Fruit fly (Drosophila melanogaster) whole organism, embryonic: ENCODE data around the gene CG15044.
A peak's percentile ranks its signal among the peaks of the same experiment; 100 is the strongest.

Experiments
- ATbp ChIP-seq: fragments of 200-800 bp; sonication (Bioruptor generic); optimal IDR thresholded peaks from 2 replicates; lab custom pipeline; 2017; ENCODE audit warnings: missing biosample characterization, mild to moderate bottlenecking, missing genetic modification characterization, missing genetic modification reagents
- B-H2 ChIP-seq: fragments of 200-800 bp; sonication (Bioruptor generic); optimal IDR thresholded peaks from 2 replicates; lab custom pipeline; 2018; ENCODE audit warnings: missing biosample characterization, mild to moderate bottlenecking, missing genetic modification characterization
- CG1024 ChIP-seq: fragments of 200-800 bp; sonication (Bioruptor generic); IDR thresholded peaks from 2 replicates; pipeline ENCODE4 v1.3.6; 2022; ENCODE audit warnings: missing biosample characterization, missing genetic modification characterization
- CG12236 ChIP-seq: fragments of 200-800 bp; sonication (Bioruptor generic); optimal IDR thresholded peaks from 2 replicates; lab custom pipeline; 2016; ENCODE audit warnings: missing biosample characterization, missing genetic modification characterization
- CG12391 ChIP-seq: fragments of 200-800 bp; sonication (Bioruptor generic); optimal IDR thresholded peaks from 3 replicates; lab custom pipeline; 2018; ENCODE audit warnings: missing biosample characterization, mild to moderate bottlenecking, missing genetic modification characterization, moderate library complexity
- CG13424 ChIP-seq: fragments of 200-800 bp; sonication (Bioruptor generic); optimal IDR thresholded peaks from 2 replicates; lab custom pipeline; 2019; ENCODE audit warnings: missing biosample characterization, mild to moderate bottlenecking, missing genetic modification characterization, moderate library complexity
- CG1529 ChIP-seq: fragments of 200-800 bp; sonication (Bioruptor generic); optimal IDR thresholded peaks from 3 replicates; lab custom pipeline; 2018; ENCODE audit warnings: missing biosample characterization, missing genetic modification characterization
- CG17328 ChIP-seq: fragments of 200-800 bp; sonication (Bioruptor generic); IDR thresholded peaks from 2 replicates; pipeline ENCODE4 v1.3.6; 2022; ENCODE audit warnings: missing biosample characterization, missing genetic modification characterization
- CG17385 ChIP-seq: fragments of 200-800 bp; sonication (Bioruptor generic); optimal IDR thresholded peaks from 3 replicates; lab custom pipeline; 2018; ENCODE audit warnings: missing biosample characterization, mild to moderate bottlenecking, missing genetic modification characterization
- CG2678 ChIP-seq: fragments of 200-800 bp; sonication (Bioruptor generic); optimal IDR thresholded peaks from 3 replicates; lab custom pipeline; 2019; ENCODE audit warnings: missing biosample characterization, mild to moderate bottlenecking, missing genetic modification characterization, moderate library complexity
- CG2875 ChIP-seq: fragments of 200-800 bp; sonication (Bioruptor generic); optimal IDR thresholded peaks from 2 replicates; lab custom pipeline; 2017; ENCODE audit warnings: missing biosample characterization, mild to moderate bottlenecking, missing genetic modification characterization, missing genetic modification reagents
- CG31441 ChIP-seq: fragments of 200-800 bp; sonication (Bioruptor generic); IDR thresholded peaks from 2 replicates; pipeline ENCODE4 v1.3.6; 2022; ENCODE audit warnings: missing biosample characterization, missing genetic modification characterization
- CG4424 ChIP-seq: fragments of 200-800 bp; sonication (Bioruptor generic); optimal IDR thresholded peaks from 3 replicates; lab custom pipeline; 2016; ENCODE audit warnings: missing biosample characterization, missing genetic modification characterization
- CG7556 ChIP-seq: fragments of 200-800 bp; sonication (Bioruptor generic); optimal IDR thresholded peaks from 2 replicates; lab custom pipeline; 2017; ENCODE audit warnings: missing biosample characterization, mild to moderate bottlenecking, missing genetic modification characterization
- CG8765 ChIP-seq: fragments of 200-800 bp; sonication (Bioruptor generic); IDR thresholded peaks from 2 replicates; pipeline ENCODE4 v1.3.6; 2022; ENCODE audit warnings: missing biosample characterization, missing genetic modification characterization
- CG9437 ChIP-seq: fragments of 200-800 bp; sonication (Bioruptor generic); optimal IDR thresholded peaks from 2 replicates; lab custom pipeline; 2018; ENCODE audit warnings: missing biosample characterization, mild to moderate bottlenecking, missing genetic modification characterization
- CG9817 ChIP-seq: fragments of 200-800 bp; sonication (Bioruptor generic); optimal IDR thresholded peaks from 2 replicates; lab custom pipeline; 2018; ENCODE audit warnings: missing biosample characterization, mild to moderate bottlenecking, missing genetic modification characterization, moderate library complexity
- Chrac-16 ChIP-seq: fragments of 200-800 bp; sonication (Bioruptor generic); optimal IDR thresholded peaks from 3 replicates; lab custom pipeline; 2016; ENCODE audit warnings: missing biosample characterization, missing genetic modification characterization
- D19A ChIP-seq: fragments of 200-800 bp; optimal IDR thresholded peaks from 3 replicates; lab custom pipeline; 2019; ENCODE audit warnings: missing biosample characterization, mild to moderate bottlenecking, missing genetic modification characterization, moderate library complexity
- Dek ChIP-seq: fragments of 200-800 bp; sonication (Bioruptor generic); optimal IDR thresholded peaks from 3 replicates; lab custom pipeline; 2019; ENCODE audit warnings: missing biosample characterization, mild to moderate bottlenecking, missing genetic modification characterization, moderate library complexity
- Doc3 ChIP-seq: fragments of 200-800 bp; sonication (Bioruptor generic); IDR thresholded peaks from 3 replicates; pipeline ENCODE4 v1.3.6; 2022; ENCODE audit warnings: missing biosample characterization, missing genetic modification characterization; ENCODE audit not compliant: partially characterized antibody
- ERR ChIP-seq: fragments of 200-800 bp; sonication (Bioruptor generic); optimal IDR thresholded peaks from 2 replicates; lab custom pipeline; 2016; ENCODE audit warnings: missing biosample characterization, missing genetic modification characterization
- Ets65A ChIP-seq: fragments of 200-800 bp; sonication (Bioruptor generic); peaks from one replicate; lab custom pipeline; 2016; ENCODE audit warnings: missing biosample characterization, missing genetic modification characterization
- Hr3 ChIP-seq: fragments of 200-800 bp; sonication (Bioruptor generic); optimal IDR thresholded peaks from 3 replicates; lab custom pipeline; 2016; ENCODE audit warnings: missing biosample characterization, missing genetic modification characterization
- Kr ChIP-seq: fragments of 200-800 bp; sonication (Bioruptor generic); optimal IDR thresholded peaks from 2 replicates; lab custom pipeline; 2017; ENCODE audit warnings: missing biosample characterization, mild to moderate bottlenecking, missing genetic modification characterization
- Nf-YC ChIP-seq: fragments of 200-800 bp; optimal IDR thresholded peaks from 3 replicates; lab custom pipeline; 2019; ENCODE audit warnings: missing biosample characterization, mild to moderate bottlenecking, missing genetic modification characterization, moderate library complexity
- Oli ChIP-seq: fragments of 200-800 bp; sonication (Bioruptor generic); optimal IDR thresholded peaks from 2 replicates; lab custom pipeline; 2018; ENCODE audit warnings: missing biosample characterization, mild to moderate bottlenecking, missing genetic modification characterization, moderate library complexity
- Stat92E ChIP-seq, 3 experiments: fragments of >200 bp in 2 of 3; fragments of 200-800 bp in 1 of 3; sonication (Bioruptor generic) in 1 of 3; optimal IDR thresholded peaks; 2 replicates each; lab custom pipeline; 2017 to 2019; ENCODE audit warnings: missing biosample characterization in 3 of 3, missing genetic modification characterization in 3 of 3, mild to moderate bottlenecking in 1 of 3, moderate library complexity in 1 of 3
- abd-A ChIP-seq: fragments of 200-800 bp; sonication (Bioruptor generic); optimal IDR thresholded peaks from 3 replicates; lab custom pipeline; 2019; ENCODE audit warnings: missing biosample characterization, mild to moderate bottlenecking, missing genetic modification characterization, moderate library complexity
- bab2 ChIP-seq: fragments of 200-800 bp; sonication (Bioruptor generic); optimal IDR thresholded peaks from 2 replicates; lab custom pipeline; 2016; ENCODE audit warnings: missing biosample characterization, missing genetic modification characterization
- btn ChIP-seq: fragments of 200-800 bp; sonication (Bioruptor generic); optimal IDR thresholded peaks from 2 replicates; lab custom pipeline; 2016; ENCODE audit warnings: missing biosample characterization, missing genetic modification characterization
- crol ChIP-seq: fragments of 200-800 bp; sonication (Bioruptor generic); IDR thresholded peaks from 2 replicates; pipeline ENCODE4 v1.3.6; 2022; ENCODE audit warnings: missing biosample characterization, missing genetic modification characterization
- dati ChIP-seq: fragments of 200-800 bp; sonication (Bioruptor generic); IDR thresholded peaks from 2 replicates; pipeline ENCODE4 v1.3.6; 2022; ENCODE audit warnings: missing biosample characterization, missing genetic modification characterization
- dmrt99B ChIP-seq: fragments of 200-800 bp; sonication (Bioruptor generic); optimal IDR thresholded peaks from 2 replicates; lab custom pipeline; 2018; ENCODE audit warnings: missing biosample characterization, mild to moderate bottlenecking, missing genetic modification characterization, moderate library complexity
- ewg ChIP-seq: fragments of 200-800 bp; sonication (Bioruptor generic); optimal IDR thresholded peaks from 3 replicates; lab custom pipeline; 2017; ENCODE audit warnings: mild to moderate bottlenecking, missing biosample characterization, missing genetic modification reagents, missing genetic modification characterization
- exex ChIP-seq: fragments of 200-800 bp; sonication (Bioruptor generic); optimal IDR thresholded peaks from 4 replicates; lab custom pipeline; 2018; ENCODE audit warnings: missing biosample characterization, mild to moderate bottlenecking, missing genetic modification characterization, moderate library complexity
- fd3F ChIP-seq: fragments of 200-800 bp; sonication (Bioruptor generic); optimal IDR thresholded peaks from 2 replicates; lab custom pipeline; 2018; ENCODE audit warnings: missing biosample characterization, mild to moderate bottlenecking, missing genetic modification characterization, moderate library complexity
- fru ChIP-seq: fragments of >200 bp; optimal IDR thresholded peaks from 2 replicates; lab custom pipeline; 2017
- gcm ChIP-seq: fragments of 200-800 bp; sonication (Bioruptor generic); optimal IDR thresholded peaks from 2 replicates; lab custom pipeline; 2019; ENCODE audit warnings: missing biosample characterization, mild to moderate bottlenecking, missing genetic modification characterization, moderate library complexity
- gro ChIP-seq: fragments of 200-800 bp; sonication (Bioruptor generic); optimal IDR thresholded peaks from 2 replicates; lab custom pipeline; 2016; ENCODE audit warnings: missing biosample characterization, missing genetic modification characterization
- klu ChIP-seq: fragments of 200-800 bp; sonication (Bioruptor generic); IDR thresholded peaks from 2 replicates; pipeline ENCODE4 v1.3.6; 2022; ENCODE audit warnings: missing biosample characterization, missing genetic modification characterization
- lmd ChIP-seq: fragments of 200-800 bp; sonication (Bioruptor generic); IDR thresholded peaks from 2 replicates; pipeline ENCODE4 v1.3.6; 2022; ENCODE audit warnings: missing biosample characterization, missing genetic modification characterization
- p53 ChIP-seq: fragments of 200-800 bp; sonication (Bioruptor generic); optimal IDR thresholded peaks from 2 replicates; lab custom pipeline; 2016; ENCODE audit warnings: missing biosample characterization, missing genetic modification characterization
- sc ChIP-seq, 3 experiments: fragments of >200 bp in 2 of 3; fragments of 200-800 bp in 1 of 3; sonication (Bioruptor generic) in 1 of 3; optimal IDR thresholded peaks; 2 replicates in 2 of 3; 3 replicates in 1 of 3; lab custom pipeline; 2017; ENCODE audit warnings: mild to moderate bottlenecking in 1 of 3, missing biosample characterization in 1 of 3, missing genetic modification characterization in 1 of 3, missing genetic modification reagents in 1 of 3
- slbo ChIP-seq: fragments of 200-800 bp; sonication (Bioruptor generic); IDR thresholded peaks from 2 replicates; pipeline ENCODE4 v1.3.6; 2022; ENCODE audit warnings: missing biosample characterization, missing genetic modification characterization
- so ChIP-seq: fragments of 200-800 bp; sonication (Bioruptor generic); IDR thresholded peaks from 3 replicates; pipeline ENCODE4 v1.3.6; 2022; ENCODE audit warnings: missing biosample characterization, missing genetic modification characterization
- toy ChIP-seq: fragments of 200-800 bp; sonication (Bioruptor generic); IDR thresholded peaks from 2 replicates; pipeline ENCODE4 v1.3.6; 2022; ENCODE audit warnings: missing biosample characterization, missing genetic modification characterization
- trh ChIP-seq: fragments of 200-800 bp; sonication (Bioruptor generic); optimal IDR thresholded peaks from 2 replicates; lab custom pipeline; 2016; ENCODE audit warnings: missing biosample characterization, missing genetic modification characterization
- ttk ChIP-seq: fragments of 200-800 bp; sonication (Bioruptor generic); IDR thresholded peaks from 2 replicates; pipeline ENCODE4 v2.1.2; 2022; ENCODE audit warnings: missing biosample characterization, missing genetic modification characterization
- vfl ChIP-seq: fragments of 200-800 bp; sonication (Bioruptor generic); optimal IDR thresholded peaks from 2 replicates; lab custom pipeline; 2016; ENCODE audit warnings: missing biosample characterization, missing genetic modification characterization
- zf30C ChIP-seq: fragments of 200-800 bp; sonication (Bioruptor generic); optimal IDR thresholded peaks from 3 replicates; lab custom pipeline; 2018; ENCODE audit warnings: missing biosample characterization, mild to moderate bottlenecking, missing genetic modification characterization

Gene CG15044

DNA sequence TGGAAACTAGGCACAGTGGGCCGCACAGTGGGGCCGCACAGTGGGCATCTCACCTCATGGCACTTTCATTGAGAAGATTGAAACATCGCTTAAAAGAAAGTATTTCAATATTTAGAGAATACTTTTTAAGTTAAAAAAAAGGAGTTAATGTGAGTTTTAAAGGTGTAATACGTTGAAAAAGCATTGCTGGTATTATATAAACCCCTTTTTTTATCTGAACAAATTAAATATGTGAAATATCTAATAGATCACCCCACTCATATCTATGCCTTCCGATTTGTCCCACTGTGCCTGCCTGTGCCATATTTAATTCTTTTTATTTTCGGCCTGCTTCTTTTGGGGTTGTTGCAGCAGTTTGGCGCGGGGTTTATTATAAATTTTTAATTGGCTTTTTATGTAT, 41.5 kb upstream of the CG15044 start (continued):
- no peak for TF ChIP-seq fru (lab: Kevin White, UChicago)
- TF ChIP-seq CG4424 (GFP tag; lab: Kevin White, UChicago): peak; percentile 3
- TF ChIP-seq D19A: peak; percentile 18
- TF ChIP-seq so (GFP tag; lab: Robert Waterston, UW): no peak
- TF ChIP-seq slbo: 0 out of 2 replicates have a peak, but pooled peaks have one; percentile 19
- no peak for TF ChIP-seq fd3F (GFP tag; lab: Kevin White, UChicago)
- TF ChIP-seq CG7556: peak; percentile 52
- TF ChIP-seq Oli (tag; lab: Kevin White, UChicago): peak; percentile 60
- TF ChIP-seq crol: 0 out of 2 replicates have a peak, but pooled peaks have one; percentile 22
- no peak for TF ChIP-seq Kr
- peak; percentile 53 for TF ChIP-seq trh
- TF ChIP-seq Stat92E (GFP tag; optimal IDR thresholded peaks at IDR 0.05; lab: Kevin White, UChicago): no peak
- no peak for TF ChIP-seq Doc3 (GFP tag; lab: Robert Waterston, UW)
- peak; percentile 7 for TF ChIP-seq Chrac-16
- no peak for TF ChIP-seq CG1024 (GFP tag; lab: Robert Waterston, UW)
- peak; percentile 41 for TF ChIP-seq Hr3 (GFP tag; lab: Kevin White, UChicago)
- no peak for TF ChIP-seq zf30C
- no peak for TF ChIP-seq ERR (GFP tag; lab: Kevin White, UChicago)
- no peak for TF ChIP-seq sc (optimal IDR thresholded peaks at IDR 0.05; lab: Kevin White, UChicago)
- TF ChIP-seq sc (GFP tag; optimal IDR thresholded peaks at IDR 0.05; lab: Kevin White, UChicago): peak; percentile 0
- 0 out of 2 replicates have a peak, but pooled peaks have one; percentile 37 for TF ChIP-seq CG31441 (GFP tag; lab: Robert Waterston, UW)
- TF ChIP-seq vfl (GFP tag; lab: Kevin White, UChicago): no peak
- no peak for TF ChIP-seq dati
- peak; percentile 35 for TF ChIP-seq CG2678 (tag; lab: Kevin White, UChicago)
- peak; percentile 37; the same call in 1 of the 2 replicates for TF ChIP-seq lmd
- TF ChIP-seq CG9817: no peak
- peak; percentile 14 for TF ChIP-seq CG13424 (tag; lab: Kevin White, UChicago)
- peak; percentile 15 for TF ChIP-seq CG9437 (GFP tag; lab: Kevin White, UChicago)
- TF ChIP-seq B-H2 (GFP tag; lab: Kevin White, UChicago): no peak
- TF ChIP-seq CG12236 (GFP tag; lab: Kevin White, UChicago): no peak
- no peak for TF ChIP-seq exex
- TF ChIP-seq ATbp: peak; percentile 60
- TF ChIP-seq CG2875 (GFP tag; lab: Kevin White, UChicago): no peak
- TF ChIP-seq abd-A: no peak
- TF ChIP-seq p53 (GFP tag; lab: Kevin White, UChicago): no peak
- TF ChIP-seq gcm (GFP tag; lab: Kevin White, UChicago): peak; percentile 19
- no peak for TF ChIP-seq Dek (tag; lab: Kevin White, UChicago)
- TF ChIP-seq dmrt99B (tag; lab: Kevin White, UChicago): peak; percentile 56
- TF ChIP-seq CG1529 (GFP tag; lab: Kevin White, UChicago): peak; percentile 15
- TF ChIP-seq klu: no peak
- TF ChIP-seq ttk: 0 out of 2 replicates have a peak, but pooled peaks have one; percentile 7
- peak; percentile 42 for TF ChIP-seq CG12391 (tag; lab: Kevin White, UChicago)
- no peak for TF ChIP-seq Nf-YC (tag; lab: Kevin White, UChicago)
- TF ChIP-seq gro (GFP tag; lab: Kevin White, UChicago): no peak
- TF ChIP-seq ewg (GFP tag; lab: Kevin White, UChicago): peak; percentile 34
- no peak for TF ChIP-seq toy (GFP tag; lab: Robert Waterston, UW)
- peak; percentile 47 for TF ChIP-seq bab2
- no peak for TF ChIP-seq btn
- TF ChIP-seq CG17385 (GFP tag; lab: Kevin White, UChicago): peak; percentile 31
- TF ChIP-seq CG17328 (GFP tag; lab: Robert Waterston, UW): 0 out of 2 replicates have a peak, but pooled peaks have one; percentile 41
- TF ChIP-seq CG8765 (GFP tag; lab: Robert Waterston, UW): no peak
- peak; percentile 93 for TF ChIP-seq Ets65A (GFP tag; lab: Kevin White, UChicago)
